Worm (Caenorhabditis elegans): ENCODE results near the gene nhr-37.

ce11 chrV:6661658-6662057 is 39.7 kb downstream of the nhr-37 start:
- TF ChIP-seq nhr-28 (tag; optimal IDR thresholded peaks at IDR 0.05): no peak
- no peak for TF ChIP-seq pha-4 (tag; optimal IDR thresholded peaks at IDR 0.05)
- no peak for TF ChIP-seq unc-39 (tag; optimal IDR thresholded peaks at IDR 0.05)
- TF ChIP-seq blmp-1 (tag; optimal IDR thresholded peaks at IDR 0.05): no peak
- TF ChIP-seq lin-13 (tag; optimal IDR thresholded peaks at IDR 0.05): no peak
- TF ChIP-seq lin-32 (GFP tag; optimal IDR thresholded peaks at IDR 0.05): no peak
- no peak for TF ChIP-seq nhr-2 (tag; optimal IDR thresholded peaks at IDR 0.05)
- TF ChIP-seq nhr-237 (tag; optimal IDR thresholded peaks at IDR 0.05): no peak
- no peak for TF ChIP-seq ztf-11 (tag; optimal IDR thresholded peaks at IDR 0.05)
- TF ChIP-seq ham-2 (GFP tag; optimal IDR thresholded peaks at IDR 0.05): no peak

All from whole organism, mixed stage, embryonic.